Worm (Caenorhabditis elegans) whole organism, young adult: ENCODE measurements around the gene Y62H9A.15.
A peak's percentile ranks its signal among the peaks of the same experiment; 100 is the strongest.

Source experiments
- B0035.1 ChIP-seq: sonication (generic microtip); optimal IDR thresholded peaks from 2 replicates; lab custom pipeline; 2016; ENCODE audit warnings: missing genetic modification characterization, mild to moderate bottlenecking, missing compliant biosample characterization, missing genotype, missing genetic modification reagents
- F33H1.4 ChIP-seq: fragments of 200-800 bp; sonication (Bioruptor generic); IDR thresholded peaks from 2 replicates; pipeline ENCODE4 v1.3.6; 2022; ENCODE audit warnings: missing genetic modification reagents, missing genetic modification characterization, missing compliant biosample characterization
- F39B2.1 ChIP-seq: fragments of 200-800 bp; sonication (Bioruptor generic); IDR thresholded peaks from 2 replicates; pipeline ENCODE4 v1.3.6; 2022; ENCODE audit warnings: missing genetic modification reagents, missing genetic modification characterization, missing compliant biosample characterization
- F52B5.7 ChIP-seq: sonication (generic microtip); optimal IDR thresholded peaks from 2 replicates; lab custom pipeline; 2016; ENCODE audit warnings: mild to moderate bottlenecking, missing genetic modification characterization, missing compliant biosample characterization
- F55B11.4 ChIP-seq: sonication (generic microtip); optimal IDR thresholded peaks from 2 replicates; lab custom pipeline; 2016; ENCODE audit warnings: missing compliant biosample characterization, missing genetic modification characterization, borderline replicate concordance; ENCODE audit not compliant: insufficient read depth
- F57A8.1 ChIP-seq: fragments of 200-800 bp; sonication (Bioruptor generic); optimal IDR thresholded peaks from 2 replicates; lab custom pipeline; 2018; ENCODE audit warnings: mild to moderate bottlenecking, missing genetic modification characterization, moderate library complexity, missing compliant biosample characterization
- F57C9.4 ChIP-seq: sonication (generic microtip); optimal IDR thresholded peaks from 2 replicates; lab custom pipeline; 2017; ENCODE audit warnings: mild to moderate bottlenecking, missing genetic modification characterization, missing compliant biosample characterization
- K12H6.12 ChIP-seq: fragments of 200-800 bp; sonication (Bioruptor generic); optimal IDR thresholded peaks from 2 replicates; lab custom pipeline; 2018; ENCODE audit warnings: mild to moderate bottlenecking, missing genetic modification characterization, missing compliant biosample characterization
- Y53G8AR.9 ChIP-seq: fragments of 200-800 bp; sonication (Bioruptor generic); conservative IDR thresholded peaks from 2 replicates; pipeline ENCODE4 v1.3.6; 2022; ENCODE audit warnings: missing genetic modification reagents, missing genetic modification characterization, missing compliant biosample characterization
- Y95B8A.8 ChIP-seq: fragments of 200-800 bp; sonication (Bioruptor generic); IDR thresholded peaks from 2 replicates; pipeline ENCODE4 v1.3.6; 2022; ENCODE audit warnings: missing genetic modification reagents, missing genetic modification characterization, missing compliant biosample characterization
- ZK185.1 ChIP-seq: sonication (generic microtip); optimal IDR thresholded peaks from 2 replicates; lab custom pipeline; 2016; ENCODE audit warnings: mild to moderate bottlenecking, missing genetic modification characterization, missing compliant biosample characterization; ENCODE audit not compliant: poor library complexity, severe bottlenecking
- ama-1 ChIP-seq, 3 experiments: fragments of 150-350 bp in 1 of 3; sonication (generic microtip) in 2 of 3; optimal IDR thresholded peaks; 2 replicates each; lab custom pipeline; 2014 to 2018; ENCODE audit warnings: missing biosample characterization in 2 of 3, missing genetic modification characterization in 2 of 3, missing genetic modification reagents in 2 of 3
- aptf-3 ChIP-seq: fragments of 200-800 bp; sonication (Bioruptor generic); IDR thresholded peaks from 2 replicates; pipeline ENCODE4 v1.3.6; 2022; ENCODE audit warnings: missing genetic modification characterization, missing compliant biosample characterization
- atf-7 ChIP-seq: sonication (generic microtip); optimal IDR thresholded peaks from 2 replicates; lab custom pipeline; 2017; ENCODE audit warnings: mild to moderate bottlenecking, missing genetic modification characterization, missing compliant biosample characterization
- athp-1 ChIP-seq: sonication (generic microtip); optimal IDR thresholded peaks from 2 replicates; lab custom pipeline; 2017; ENCODE audit warnings: mild to moderate bottlenecking, missing genetic modification characterization, missing compliant biosample characterization
- cebp-2 ChIP-seq: fragments of 200-800 bp; sonication (Bioruptor generic); IDR thresholded peaks from 2 replicates; pipeline ENCODE4 v1.3.6; 2022; ENCODE audit warnings: missing genetic modification characterization, missing compliant biosample characterization
- ceh-40 ChIP-seq: fragments of 200-800 bp; sonication (Bioruptor generic); IDR thresholded peaks from 2 replicates; pipeline ENCODE4 v1.3.6; 2022; ENCODE audit warnings: missing genetic modification characterization, missing compliant biosample characterization
- ceh-91 ChIP-seq: fragments of 200-800 bp; sonication (Bioruptor generic); IDR thresholded peaks from 2 replicates; pipeline ENCODE4 v1.3.6; 2022; ENCODE audit warnings: missing genetic modification reagents, missing genetic modification characterization, missing compliant biosample characterization
- dox-1 ChIP-seq: fragments of 200-800 bp; sonication (Bioruptor generic); IDR thresholded peaks from 2 replicates; pipeline ENCODE4 v1.3.6; 2022; ENCODE audit warnings: missing genetic modification reagents, missing genetic modification characterization, missing compliant biosample characterization
- dpff-1 ChIP-seq: sonication (generic microtip); optimal IDR thresholded peaks from 2 replicates; lab custom pipeline; 2017; ENCODE audit warnings: mild to moderate bottlenecking, missing genetic modification characterization, missing compliant biosample characterization
- ets-4 ChIP-seq: fragments of 200-800 bp; sonication (Bioruptor generic); optimal IDR thresholded peaks from 2 replicates; lab custom pipeline; 2018; ENCODE audit warnings: mild to moderate bottlenecking, missing genetic modification characterization, missing compliant biosample characterization
- him-1 ChIP-seq: sonication (generic microtip); optimal IDR thresholded peaks from 2 replicates; lab custom pipeline; 2016; ENCODE audit warnings: missing genotype, missing genetic modification reagents, missing genetic modification characterization, missing compliant biosample characterization
- hmg-20 ChIP-seq: fragments of 200-800 bp; sonication (Bioruptor generic); IDR thresholded peaks from 2 replicates; pipeline ENCODE4 v1.3.6; 2022; ENCODE audit warnings: missing genetic modification reagents, missing genetic modification characterization, missing compliant biosample characterization
- lin-26 ChIP-seq: fragments of 200-800 bp; sonication (Bioruptor generic); IDR thresholded peaks from 2 replicates; pipeline ENCODE4 v1.3.6; 2022; ENCODE audit warnings: missing genetic modification reagents, missing genetic modification characterization, missing compliant biosample characterization
- lin-35 ChIP-seq, 3 experiments: fragments of 150-350 bp in 2 of 3; sonication (generic microtip) in 1 of 3; optimal IDR thresholded peaks; 2 replicates each; lab custom pipeline; 2014 to 2018; ENCODE audit warnings: missing biosample characterization in 3 of 3, missing genetic modification characterization in 3 of 3, missing genetic modification reagents in 3 of 3
- lin-40 ChIP-seq: sonication (generic microtip); optimal IDR thresholded peaks from 2 replicates; lab custom pipeline; 2016; ENCODE audit warnings: missing genetic modification characterization, mild to moderate bottlenecking, missing compliant biosample characterization, missing genotype, missing genetic modification reagents
- mcd-1 ChIP-seq: fragments of 200-800 bp; sonication (Bioruptor generic); IDR thresholded peaks from 2 replicates; pipeline ENCODE4 v1.3.6; 2022; ENCODE audit warnings: missing genetic modification reagents, missing genetic modification characterization, missing compliant biosample characterization
- nfya-2 ChIP-seq: fragments of 200-800 bp; sonication (Bioruptor generic); IDR thresholded peaks from 2 replicates; pipeline ENCODE4 v1.3.6; 2022; ENCODE audit warnings: missing genetic modification reagents, missing genetic modification characterization, missing compliant biosample characterization
- nhr-80 ChIP-seq: sonication (generic microtip); optimal IDR thresholded peaks from 2 replicates; lab custom pipeline; 2016; ENCODE audit warnings: missing genetic modification characterization, missing compliant biosample characterization
- nhr-90 ChIP-seq: sonication (generic microtip); optimal IDR thresholded peaks from 2 replicates; lab custom pipeline; 2016; ENCODE audit warnings: missing genotype, mild to moderate bottlenecking, missing genetic modification characterization, missing compliant biosample characterization
- pbrm-1 ChIP-seq: fragments of 200-800 bp; sonication (Bioruptor generic); IDR thresholded peaks from 2 replicates; pipeline ENCODE4 v1.3.6; 2022; ENCODE audit warnings: missing genetic modification reagents, missing genetic modification characterization, missing compliant biosample characterization
- rcor-1 ChIP-seq: fragments of 200-800 bp; sonication (Bioruptor generic); IDR thresholded peaks from 2 replicates; pipeline ENCODE4 v1.3.6; 2022; ENCODE audit warnings: missing genetic modification reagents, missing genetic modification characterization, missing compliant biosample characterization
- rpc-1 ChIP-seq, 2 experiments: fragments of 150-350 bp in 1 of 2; sonication (generic microtip) in 1 of 2; optimal IDR thresholded peaks; 2 replicates each; lab custom pipeline; 2014 to 2018; ENCODE audit warnings: missing biosample characterization in 1 of 2, missing genetic modification characterization in 1 of 2, missing genetic modification reagents in 1 of 2, missing genotype in 1 of 2
- sdz-38 ChIP-seq: sonication (generic microtip); optimal IDR thresholded peaks from 2 replicates; lab custom pipeline; 2016; ENCODE audit warnings: missing genotype, missing genetic modification characterization, missing compliant biosample characterization
- snpc-3.4 ChIP-seq: sonication (generic microtip); optimal IDR thresholded peaks from 2 replicates; lab custom pipeline; 2017; ENCODE audit warnings: missing genetic modification characterization, mild to moderate bottlenecking, missing compliant biosample characterization, antibody characterized with exemption, moderate library complexity, missing genotype, missing genetic modification reagents
- tbp1 ChIP-seq: fragments of 200-800 bp; sonication (Bioruptor generic); optimal IDR thresholded peaks from 2 replicates; lab custom pipeline; 2018; ENCODE audit warnings: mild to moderate bottlenecking, missing genetic modification characterization, missing compliant biosample characterization
- unc-130 ChIP-seq: sonication (generic microtip); optimal IDR thresholded peaks from 2 replicates; lab custom pipeline; 2016; ENCODE audit warnings: missing genetic modification reagents, missing genetic modification characterization, missing compliant biosample characterization
- xnd-1 ChIP-seq: sonication (generic microtip); optimal IDR thresholded peaks from 2 replicates; lab custom pipeline; 2016; ENCODE audit warnings: missing genotype, missing genetic modification reagents, missing genetic modification characterization, missing compliant biosample characterization
- ztf-6 ChIP-seq: fragments of 200-800 bp; sonication (Bioruptor generic); IDR thresholded peaks from 2 replicates; pipeline ENCODE4 v1.3.6; 2022; ENCODE audit warnings: missing genetic modification reagents, missing genetic modification characterization, missing compliant biosample characterization

Gene Y62H9A.15

ce11 chrX:11909168-11909567 is 777 bp downstream of the Y62H9A.15 start:
- TF ChIP-seq ets-4 (peak; percentile 35), nhr-80 (tag; lab: Kevin White, UChicago) (peak; percentile 66), rcor-1 (GFP tag; lab: Robert Waterston, UW) (no peak), F57C9.4 (tag; lab: Kevin White, UChicago) (no peak)

DNA sequence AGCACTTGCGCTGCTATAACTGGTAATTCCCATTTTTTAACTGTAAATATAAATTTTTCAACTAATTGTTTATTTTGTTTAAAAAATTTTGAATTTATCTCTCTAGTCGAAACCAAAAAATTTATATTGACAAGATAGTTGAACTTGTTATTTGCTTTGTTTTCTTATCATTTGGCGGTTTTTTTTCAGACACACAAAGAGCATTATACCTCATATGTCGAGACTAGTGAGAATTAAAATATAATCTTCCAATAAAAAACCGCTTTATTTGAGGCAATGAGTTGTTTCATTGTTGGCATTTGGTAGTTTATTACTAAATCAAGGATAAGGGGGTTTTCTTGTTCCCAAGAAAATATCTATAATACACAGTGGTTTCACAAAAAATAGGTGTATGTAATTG is 1.7 kb downstream of the Y62H9A.15 start:
- TF ChIP-seq atf-7 (tag; lab: Kevin White, UChicago), result no peak
- TF ChIP-seq nhr-90 (tag; lab: Kevin White, UChicago), result no peak
- TF ChIP-seq nfya-2 (GFP tag; lab: Robert Waterston, UW), result no peak
- TF ChIP-seq snpc-3.4 (tag; lab: Kevin White, UChicago), result no peak
- TF ChIP-seq Y53G8AR.9 (GFP tag; lab: Robert Waterston, UW), result no peak

DNA sequence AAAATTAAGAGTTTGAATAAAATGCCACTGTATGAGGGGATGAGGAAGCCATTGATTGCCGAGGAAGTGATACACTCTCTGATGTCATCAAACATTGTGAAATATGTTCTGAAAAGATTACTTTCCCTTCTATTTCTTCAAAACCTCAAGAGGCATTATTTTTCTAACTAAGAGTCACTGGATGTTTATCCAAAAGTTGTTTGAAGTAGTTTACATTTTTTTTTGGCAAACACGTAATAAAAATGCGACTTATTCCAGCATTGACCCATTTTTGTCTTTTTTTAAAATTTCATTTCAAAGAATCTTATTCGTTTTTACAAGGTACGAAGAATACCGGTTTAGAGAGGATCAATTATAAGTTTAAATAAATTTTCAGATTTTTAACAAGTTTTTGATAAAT is 2.7 kb downstream of the Y62H9A.15 start, which contains the start of gene Y62H9A.11:
Y62H9A.11 (minus strand) TSS at position 101 of the 400 bp plus-strand sequence.
- TF ChIP-seq F39B2.1 (GFP tag; lab: Robert Waterston, UW) (no peak), xnd-1 (no peak), B0035.1 (tag; lab: Kevin White, UChicago) (no peak), cebp-2 (GFP tag; lab: Robert Waterston, UW) (no peak), mcd-1 (GFP tag; lab: Robert Waterston, UW) (no peak), hmg-20 (no peak), dpff-1 (no peak), pbrm-1 (GFP tag; lab: Robert Waterston, UW) (no peak), ztf-6 (no peak), ceh-40 (GFP tag; lab: Robert Waterston, UW) (no peak), Y95B8A.8 (no peak), lin-26 (GFP tag; lab: Robert Waterston, UW) (no peak), him-1 (tag; lab: Kevin White, UChicago) (no peak), ZK185.1 (tag; lab: Kevin White, UChicago) (no peak)

- TF ChIP-seq F57A8.1 (no peak), him-1 (tag; lab: Kevin White, UChicago) (no peak), nhr-90 (tag; lab: Kevin White, UChicago) (no peak), lin-40 (tag; lab: Kevin White, UChicago) (no peak), K12H6.12 (tag; lab: Kevin White, UChicago) (no peak), lin-35 (GFP tag; optimal IDR thresholded peaks at IDR 0.05; lab: Kevin White, UChicago) (no peak), ceh-91 (GFP tag; lab: Robert Waterston, UW) (no peak), snpc-3.4 (tag; lab: Kevin White, UChicago) (no peak), athp-1 (tag; lab: Kevin White, UChicago) (no peak), aptf-3 (GFP tag; lab: Robert Waterston, UW) (no peak)
These were observed 3.3 kb downstream of the Y62H9A.15 start for ce11 chrX:11906626-11907025.

- no peak for TF ChIP-seq atf-7 (tag; lab: Kevin White, UChicago)
- no peak for TF ChIP-seq unc-130 (GFP tag; lab: Kevin White, UChicago)
- TF ChIP-seq F55B11.4 (tag; lab: Kevin White, UChicago), result no peak
- no peak for TF ChIP-seq ets-4
- no peak for TF ChIP-seq F33H1.4
- TF ChIP-seq ZK185.1 (tag; lab: Kevin White, UChicago), result no peak
- TF ChIP-seq Y95B8A.8, result no peak
- TF ChIP-seq F52B5.7 (tag; lab: Kevin White, UChicago), result no peak
- TF ChIP-seq ceh-91 (GFP tag; lab: Robert Waterston, UW), result no peak
- TF ChIP-seq tbp1 (GFP tag; lab: Kevin White, UChicago), result no peak
- TF ChIP-seq athp-1 (tag; lab: Kevin White, UChicago), result no peak
- TF ChIP-seq dpff-1, result no peak
- no peak for TF ChIP-seq dox-1
- TF ChIP-seq ama-1 (optimal IDR thresholded peaks at IDR 0.05; lab: Kevin White, UChicago), result no peak
- TF ChIP-seq ama-1 (GFP tag; optimal IDR thresholded peaks at IDR 0.05; lab: Kevin White, UChicago), result no peak
- TF ChIP-seq sdz-38 (tag; lab: Kevin White, UChicago), result no peak
- no peak for TF ChIP-seq rpc-1 (optimal IDR thresholded peaks at IDR 0.05; lab: Kevin White, UChicago)
- no peak for TF ChIP-seq rpc-1 (tag; optimal IDR thresholded peaks at IDR 0.05; lab: Kevin White, UChicago)
These were observed 7.3 kb downstream of the Y62H9A.15 start, which contains the start of gene Y62H9A.10 for ce11 chrX:11902661-11903060. Gene Y62H9A.10, minus strand, starts transcription at chrX:11902761.
